Worm (Caenorhabditis elegans) whole organism, L2 larva: ENCODE data around the gene pssy-2.
A peak's percentile ranks its signal among the peaks of the same experiment; 100 is the strongest.

Source experiments
- C34F6.9 ChIP-seq: fragments of 150-350 bp; optimal IDR thresholded peaks from 2 replicates; lab custom pipeline; 2014; ENCODE audit warnings: missing biosample characterization, missing genetic modification characterization
- F13H6.1 ChIP-seq: sonication (generic microtip); optimal IDR thresholded peaks from 2 replicates; lab custom pipeline; 2016; ENCODE audit warnings: missing genetic modification characterization, missing compliant biosample characterization
- Y55F3AM.14 ChIP-seq: fragments of 200-800 bp; sonication (Bioruptor generic); optimal IDR thresholded peaks from 2 replicates; lab custom pipeline; 2018; ENCODE audit warnings: mild to moderate bottlenecking, missing genetic modification characterization, missing compliant biosample characterization
- ZK546.5 ChIP-seq: sonication (generic microtip); optimal IDR thresholded peaks from 2 replicates; lab custom pipeline; 2017; ENCODE audit warnings: missing biosample characterization, missing genetic modification characterization
- aly-2 ChIP-seq: fragments of 150-350 bp; optimal IDR thresholded peaks from 2 replicates; lab custom pipeline; 2014; ENCODE audit warnings: missing biosample characterization, missing genetic modification characterization
- ama-1 ChIP-seq: fragments of 150-350 bp; optimal IDR thresholded peaks from 2 replicates; lab custom pipeline; 2018; ENCODE audit warnings: inconsistent platforms
- blmp-1 ChIP-seq: sonication (generic microtip); optimal IDR thresholded peaks from 2 replicates; lab custom pipeline; 2017; ENCODE audit warnings: missing genetic modification characterization, mild to moderate bottlenecking, missing compliant biosample characterization, antibody characterized with exemption, moderate library complexity; ENCODE audit not compliant: insufficient read depth
- ceh-16 ChIP-seq: fragments of 150-350 bp; optimal IDR thresholded peaks from 2 replicates; lab custom pipeline; 2014; ENCODE audit warnings: missing biosample characterization, missing genetic modification characterization
- crh-2 ChIP-seq: sonication (generic microtip); optimal IDR thresholded peaks from 2 replicates; lab custom pipeline; 2017; ENCODE audit warnings: missing biosample characterization, missing genetic modification characterization
- egl-27 ChIP-seq: sonication (generic microtip); optimal IDR thresholded peaks from 3 replicates; lab custom pipeline; 2017; ENCODE audit warnings: missing biosample characterization, missing genetic modification reagents, missing genetic modification characterization
- elt-1 ChIP-seq: fragments of 150-350 bp; optimal IDR thresholded peaks from 2 replicates; lab custom pipeline; 2014; ENCODE audit warnings: missing biosample characterization, missing genetic modification characterization
- fos-1 ChIP-seq: fragments of 150-350 bp; optimal IDR thresholded peaks from 2 replicates; lab custom pipeline; 2014; ENCODE audit warnings: missing biosample characterization, missing genetic modification characterization
- gmeb-1 ChIP-seq: fragments of 150-350 bp; optimal IDR thresholded peaks from 2 replicates; lab custom pipeline; 2014; ENCODE audit warnings: missing biosample characterization, missing genetic modification characterization
- lin-11 ChIP-seq: fragments of 150-350 bp; sonication (generic microtip); optimal IDR thresholded peaks from 2 replicates; lab custom pipeline; 2014; ENCODE audit warnings: missing biosample characterization, missing genetic modification characterization, inconsistent platforms, mixed read lengths
- lin-13 ChIP-seq: fragments of 150-350 bp; optimal IDR thresholded peaks from 2 replicates; lab custom pipeline; 2014; ENCODE audit warnings: missing biosample characterization, missing genetic modification reagents, missing genetic modification characterization
- lsy-2 ChIP-seq, 2 experiments: fragments of 150-350 bp in 1 of 2; sonication (generic microtip) in 1 of 2; optimal IDR thresholded peaks; 2 replicates each; lab custom pipeline; 2014 to 2017; ENCODE audit warnings: missing biosample characterization in 2 of 2, missing genetic modification characterization in 2 of 2
- mab-5 ChIP-seq: fragments of 150-350 bp; optimal IDR thresholded peaks from 2 replicates; lab custom pipeline; 2014; ENCODE audit warnings: missing biosample characterization, missing genetic modification characterization
- mdl-1 ChIP-seq, 2 experiments: fragments of 150-350 bp in 1 of 2; sonication (generic microtip) in 1 of 2; optimal IDR thresholded peaks; 2 replicates each; lab custom pipeline; 2017; ENCODE audit warnings: missing biosample characterization in 2 of 2, missing genetic modification characterization in 2 of 2
- nhr-10 ChIP-seq: sonication (generic microtip); optimal IDR thresholded peaks from 2 replicates; lab custom pipeline; 2017; ENCODE audit warnings: missing biosample characterization, missing genetic modification characterization
- nhr-11 ChIP-seq: fragments of 150-350 bp; optimal IDR thresholded peaks from 2 replicates; lab custom pipeline; 2014; ENCODE audit warnings: missing biosample characterization, missing genetic modification characterization
- nhr-12 ChIP-seq: fragments of 150-350 bp; optimal IDR thresholded peaks from 2 replicates; lab custom pipeline; 2014; ENCODE audit warnings: missing biosample characterization, missing genetic modification characterization
- nhr-129 ChIP-seq: fragments of 150-350 bp; optimal IDR thresholded peaks from 2 replicates; lab custom pipeline; 2014; ENCODE audit warnings: missing biosample characterization, missing genetic modification characterization
- nhr-237 ChIP-seq: fragments of 150-350 bp; optimal IDR thresholded peaks from 2 replicates; lab custom pipeline; 2014; ENCODE audit warnings: missing biosample characterization, missing genetic modification characterization
- nhr-25 ChIP-seq: fragments of 150-350 bp; sonication (generic microtip); optimal IDR thresholded peaks from 3 replicates; lab custom pipeline; 2014; ENCODE audit warnings: missing biosample characterization, missing genetic modification characterization
- nhr-6 ChIP-seq: fragments of 150-350 bp; optimal IDR thresholded peaks from 2 replicates; lab custom pipeline; 2014; ENCODE audit warnings: missing biosample characterization, missing genetic modification characterization
- peb-1 ChIP-seq: fragments of 150-350 bp; optimal IDR thresholded peaks from 2 replicates; lab custom pipeline; 2014; ENCODE audit warnings: missing biosample characterization, missing genetic modification characterization
- skn-1 ChIP-seq: sonication (generic microtip); optimal IDR thresholded peaks from 2 replicates; lab custom pipeline; 2017; ENCODE audit warnings: missing biosample characterization, missing genetic modification characterization
- sma-3 ChIP-seq: sonication (generic microtip); optimal IDR thresholded peaks from 2 replicates; lab custom pipeline; 2016; ENCODE audit warnings: missing genetic modification reagents, missing genetic modification characterization, missing compliant biosample characterization
- unc-55 ChIP-seq: fragments of 150-350 bp; sonication (generic microtip); optimal IDR thresholded peaks from 3 replicates; lab custom pipeline; 2014; ENCODE audit warnings: missing biosample characterization, missing genetic modification reagents, missing genetic modification characterization
- zag-1 ChIP-seq: fragments of 150-350 bp; optimal IDR thresholded peaks from 2 replicates; lab custom pipeline; 2014; ENCODE audit warnings: missing biosample characterization, missing genetic modification characterization
- ztf-1 ChIP-seq: fragments of 200-800 bp; sonication (Bioruptor generic); conservative IDR thresholded peaks from 2 replicates; pipeline ENCODE4 v1.3.6; 2022; ENCODE audit warnings: missing genetic modification characterization, missing compliant biosample characterization

The pssy-2 gene

DNA sequence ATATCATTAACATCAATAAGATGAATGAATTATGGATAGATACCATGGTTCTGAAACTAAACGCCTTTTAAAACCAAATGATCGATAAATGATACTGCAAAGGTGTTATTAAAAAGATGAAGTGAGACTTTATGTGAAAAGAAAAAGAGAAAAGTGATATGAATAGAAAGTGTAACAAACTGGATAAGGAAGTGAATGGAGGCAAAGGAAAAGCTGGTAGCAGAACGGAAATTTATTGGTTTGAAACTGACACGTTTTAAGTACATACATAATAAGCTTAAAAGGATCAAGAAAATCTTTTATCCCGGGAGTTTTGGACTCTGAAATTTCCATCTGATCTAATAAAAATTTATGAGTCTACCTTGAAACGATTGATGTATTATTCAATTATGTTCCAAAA lies 41.9 kb upstream of the pssy-2 start, which contains the start of gene bli-5:
Gene bli-5, minus strand, starts transcription at position 101 of the 400 bp plus-strand sequence.
- TF ChIP-seq nhr-6 (tag; lab: Kevin White, UChicago) (no peak), mdl-1 (tag; optimal IDR thresholded peaks at IDR 0.05; lab: Kevin White, UChicago) (no peak), C34F6.9 (tag; lab: Kevin White, UChicago) (no peak), nhr-12 (tag; lab: Kevin White, UChicago) (no peak), crh-2 (tag; lab: Kevin White, UChicago) (no peak), lin-11 (tag; lab: Kevin White, UChicago) (no peak), sma-3 (GFP tag; lab: Kevin White, UChicago) (no peak), skn-1 (tag; lab: Kevin White, UChicago) (no peak), egl-27 (tag; lab: Kevin White, UChicago) (no peak), zag-1 (tag; lab: Kevin White, UChicago) (no peak)

DNA sequence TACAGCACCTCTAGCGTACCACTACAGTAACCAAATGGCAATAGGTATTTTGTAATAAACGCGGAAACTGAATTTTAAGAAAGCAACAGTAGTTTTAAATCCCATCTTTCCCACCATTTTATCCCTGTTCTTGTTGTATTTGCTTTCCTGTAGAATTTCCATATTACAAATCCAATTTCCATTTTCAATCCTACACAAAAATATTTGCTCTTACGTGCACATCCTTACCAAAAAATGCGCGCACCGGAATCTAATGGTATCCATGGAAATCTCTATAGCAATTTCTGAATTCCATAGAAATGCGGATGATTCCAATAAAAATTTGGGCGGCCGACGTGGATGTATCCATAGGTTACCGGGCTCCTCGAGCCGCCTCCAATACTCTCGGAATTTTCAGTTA lies 41.4 kb upstream of the pssy-2 start, which contains the start of gene trf-1:
Gene trf-1, plus strand, starts transcription at position 301 of the 400 bp plus-strand sequence.
- TF ChIP-seq elt-1 (tag; lab: Kevin White, UChicago): no peak
- TF ChIP-seq nhr-129 (tag; lab: Kevin White, UChicago): no peak
- TF ChIP-seq F13H6.1: no peak
- no peak for TF ChIP-seq ama-1 (lab: Kevin White, UChicago)
- no peak for TF ChIP-seq mab-5 (tag; lab: Kevin White, UChicago)
- TF ChIP-seq Y55F3AM.14 (GFP tag; lab: Kevin White, UChicago): no peak
- no peak for TF ChIP-seq crh-2 (tag; lab: Kevin White, UChicago)
- no peak for TF ChIP-seq aly-2
- no peak for TF ChIP-seq unc-55
- no peak for TF ChIP-seq blmp-1
- no peak for TF ChIP-seq lin-11 (tag; lab: Kevin White, UChicago)
- TF ChIP-seq lin-13: no peak

DNA sequence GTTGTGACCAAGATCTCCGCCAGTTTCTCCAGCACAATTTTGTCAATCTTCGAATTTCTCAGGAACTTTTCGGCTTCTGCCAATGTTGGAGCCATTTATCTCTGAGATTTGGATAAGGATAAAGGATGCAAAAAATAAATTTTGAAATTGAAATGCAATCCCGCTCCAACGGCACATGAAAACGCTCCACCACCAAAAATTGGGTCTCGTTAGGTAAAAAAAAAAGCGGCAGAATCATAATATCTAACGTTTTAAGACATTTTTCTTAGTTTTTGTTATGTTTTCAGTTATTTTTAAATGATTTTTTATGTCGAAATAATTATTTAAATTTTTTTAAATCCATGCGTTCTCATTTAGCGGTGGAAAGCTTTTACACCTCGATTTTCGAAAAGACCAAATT lies 37.2 kb upstream of the pssy-2 start, which contains the start of gene F45G2.7:
Gene F45G2.7, minus strand, starts transcription at position 101 of the 400 bp plus-strand sequence.
- TF ChIP-seq ceh-16 (tag; lab: Kevin White, UChicago): no peak
- TF ChIP-seq nhr-12 (tag; lab: Kevin White, UChicago): no peak

DNA sequence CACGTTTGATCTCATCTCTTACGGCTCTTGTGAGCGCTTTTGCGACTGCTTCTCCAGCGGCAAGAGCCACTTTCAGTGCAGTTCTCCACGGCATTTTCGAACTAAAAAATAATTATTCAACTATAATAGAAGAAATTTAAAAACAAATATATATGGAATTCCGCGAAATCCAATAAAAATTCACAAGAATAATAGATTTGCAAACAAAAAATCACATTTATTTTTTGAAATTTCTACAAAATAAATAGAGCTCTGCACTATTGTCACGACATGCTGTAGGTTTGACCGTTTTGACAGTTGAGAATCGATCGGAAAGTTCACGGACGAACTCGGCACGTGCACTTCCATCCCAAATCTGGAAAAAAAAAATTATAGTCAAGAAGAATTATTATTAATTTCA lies 36.0 kb upstream of the pssy-2 start, which contains the start of gene F45G2.8:
Gene F45G2.8, minus strand, starts transcription at position 101 of the 400 bp plus-strand sequence.
- TF ChIP-seq nhr-11 (no peak), nhr-25 (tag; lab: Kevin White, UChicago) (no peak), F13H6.1 (no peak), ztf-1 (GFP tag; lab: Robert Waterston, UW) (no peak)

DNA sequence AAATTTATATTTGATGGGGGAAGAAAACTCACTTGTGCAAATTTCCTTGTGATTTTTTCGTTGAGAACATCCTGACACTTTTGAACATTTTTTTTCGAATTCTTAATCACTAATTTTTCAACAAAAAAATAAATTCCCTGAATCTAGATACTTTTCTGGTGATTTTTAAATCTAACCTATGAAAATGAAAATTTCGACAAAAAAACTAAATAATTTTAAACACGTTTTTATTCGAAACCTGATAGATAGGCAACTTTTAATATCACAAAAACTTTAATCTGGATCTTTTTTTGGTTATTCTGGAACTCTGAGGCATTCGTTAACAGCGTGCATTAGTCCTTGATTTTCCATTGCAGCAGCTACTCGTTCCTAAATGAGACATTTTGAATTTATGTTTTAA lies 34.8 kb upstream of the pssy-2 start, which contains the start of gene F45G2.9:
Gene F45G2.9, minus strand, starts transcription at position 101 of the 400 bp plus-strand sequence.
- no peak for TF ChIP-seq mab-5 (tag; lab: Kevin White, UChicago)
- TF ChIP-seq lin-13: no peak

DNA sequence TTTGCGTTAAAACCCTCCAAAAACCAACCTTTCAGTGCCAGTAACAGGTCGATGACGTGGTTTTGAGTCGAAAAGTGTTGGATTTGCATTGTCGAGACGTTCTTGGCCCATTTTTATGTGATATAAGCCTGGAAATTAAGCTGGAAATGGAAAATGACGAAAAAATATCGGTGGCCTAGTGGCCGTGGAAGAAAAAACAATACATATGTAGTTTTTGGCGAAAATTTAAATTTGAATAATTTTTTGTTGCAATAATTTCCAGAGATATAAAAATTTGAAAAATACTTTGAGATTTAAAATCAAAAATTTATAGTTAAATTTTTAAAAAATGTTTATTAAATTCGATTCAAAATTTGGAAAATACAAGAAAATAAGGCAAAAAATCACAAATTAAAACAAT lies 32.2 kb upstream of the pssy-2 start, which contains the start of gene ciao-2B:
Gene ciao-2B, minus strand, starts transcription at position 130 of the 400 bp plus-strand sequence.
- peak; percentile 63 for TF ChIP-seq unc-55
- TF ChIP-seq crh-2 (tag; lab: Kevin White, UChicago): peak; percentile 15
- peak; percentile 90 for TF ChIP-seq gmeb-1 (tag; lab: Kevin White, UChicago)
- TF ChIP-seq C34F6.9 (tag; lab: Kevin White, UChicago): peak; percentile 54
- no peak for TF ChIP-seq nhr-129 (tag; lab: Kevin White, UChicago)
- peak; percentile 6 for TF ChIP-seq nhr-25 (tag; lab: Kevin White, UChicago)
- TF ChIP-seq peb-1 (tag; lab: Kevin White, UChicago): no peak
- peak in 1 of 2 experiments; percentile 64 for TF ChIP-seq lsy-2 (tag; optimal IDR thresholded peaks at IDR 0.05; lab: Kevin White, UChicago)
- no peak for TF ChIP-seq ztf-1 (GFP tag; lab: Robert Waterston, UW)
- no peak for TF ChIP-seq nhr-10
- TF ChIP-seq nhr-237: no peak
- TF ChIP-seq lin-13: peak; percentile 37

DNA sequence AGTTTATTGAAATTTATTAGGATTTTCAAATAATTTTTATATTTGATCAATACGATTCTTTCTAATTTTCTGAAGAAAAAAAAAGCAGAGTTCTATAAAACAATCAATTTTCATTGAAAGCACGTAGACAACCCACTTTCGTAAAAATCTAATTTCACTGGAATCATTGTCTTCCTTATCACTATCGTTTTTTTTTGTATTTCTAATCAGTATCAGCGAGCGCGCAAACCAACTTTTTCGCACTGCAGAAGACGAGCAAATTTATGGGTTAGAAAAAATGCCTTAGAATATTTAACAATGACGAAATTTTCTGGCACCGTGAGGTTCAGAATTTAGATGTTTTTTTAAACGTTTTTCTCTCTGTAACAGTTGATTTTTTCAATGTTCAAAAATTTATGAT lies 18.8 kb upstream of the pssy-2 start:
- TF ChIP-seq ZK546.5 (no peak), fos-1 (tag; lab: Kevin White, UChicago) (peak; percentile 31)
